Fruit fly (Drosophila melanogaster) whole organism, embryonic: Measurements from ENCODE around the gene CG13949.
A peak's percentile ranks its signal among the peaks of the same experiment; 100 is the strongest.

Experiments used
- BEAF-32 ChIP-seq: fragments of 200-800 bp; sonication (Bioruptor generic); optimal IDR thresholded peaks from 3 replicates; lab custom pipeline; 2017; ENCODE audit warnings: missing biosample characterization, missing genetic modification characterization, mild to moderate bottlenecking, moderate library complexity, missing genetic modification reagents
- Bgb ChIP-seq: fragments of 200-800 bp; sonication (Bioruptor generic); IDR thresholded peaks from 2 replicates; pipeline ENCODE4 v1.3.6; 2022; ENCODE audit warnings: missing biosample characterization, missing genetic modification characterization; ENCODE audit not compliant: partially characterized antibody
- CG10209 ChIP-seq: fragments of 200-800 bp; sonication (Bioruptor generic); optimal IDR thresholded peaks from 3 replicates; lab custom pipeline; 2017; ENCODE audit warnings: missing biosample characterization, mild to moderate bottlenecking, missing genetic modification characterization, missing genetic modification reagents
- CG10979 ChIP-seq: fragments of 200-800 bp; sonication (Bioruptor generic); optimal IDR thresholded peaks from 2 replicates; lab custom pipeline; 2018; ENCODE audit warnings: missing biosample characterization, mild to moderate bottlenecking, missing genetic modification characterization, moderate library complexity
- CG11093 ChIP-seq: fragments of 200-800 bp; sonication (Bioruptor generic); IDR thresholded peaks from 3 replicates; pipeline ENCODE4 v1.3.6; 2022; ENCODE audit warnings: missing biosample characterization, missing genetic modification characterization
- CG11398 ChIP-seq: fragments of 200-800 bp; sonication (Bioruptor generic); optimal IDR thresholded peaks from 2 replicates; lab custom pipeline; 2016; ENCODE audit warnings: missing biosample characterization, missing genetic modification characterization
- CG13296 ChIP-seq: fragments of 200-800 bp; sonication (Bioruptor generic); optimal IDR thresholded peaks from 3 replicates; lab custom pipeline; 2018; ENCODE audit warnings: missing biosample characterization, mild to moderate bottlenecking, missing genetic modification characterization
- CG14014 ChIP-seq: fragments of 200-800 bp; sonication (Bioruptor generic); IDR thresholded peaks from 2 replicates; pipeline ENCODE4 v1.3.6; 2022; ENCODE audit warnings: missing biosample characterization, missing genetic modification characterization
- CG15601 ChIP-seq: fragments of 200-800 bp; sonication (Bioruptor generic); optimal IDR thresholded peaks from 3 replicates; lab custom pipeline; 2019; ENCODE audit warnings: missing biosample characterization, mild to moderate bottlenecking, missing genetic modification characterization, moderate library complexity
- CG15696 ChIP-seq: fragments of 200-800 bp; sonication (Bioruptor generic); optimal IDR thresholded peaks from 2 replicates; lab custom pipeline; 2019; ENCODE audit warnings: missing biosample characterization, mild to moderate bottlenecking, missing genetic modification characterization, moderate library complexity
- CG34376 ChIP-seq: fragments of 200-800 bp; sonication (Bioruptor generic); optimal IDR thresholded peaks from 2 replicates; lab custom pipeline; 2018; ENCODE audit warnings: missing biosample characterization, mild to moderate bottlenecking, missing genetic modification characterization
- CG5245 ChIP-seq: fragments of 200-800 bp; sonication (Bioruptor generic); optimal IDR thresholded peaks from 3 replicates; lab custom pipeline; 2016; ENCODE audit warnings: missing biosample characterization, missing genetic modification characterization
- CG5953 ChIP-seq: fragments of 200-800 bp; sonication (Bioruptor generic); IDR thresholded peaks from 2 replicates; pipeline ENCODE4 v1.3.6; 2022; ENCODE audit warnings: missing biosample characterization, missing genetic modification characterization
- CG6689 ChIP-seq: fragments of 200-800 bp; sonication (Bioruptor generic); IDR thresholded peaks from 2 replicates; pipeline ENCODE4 v1.3.6; 2022; ENCODE audit warnings: missing biosample characterization, missing genetic modification characterization
- CG6765 ChIP-seq: fragments of 200-800 bp; sonication (Bioruptor generic); optimal IDR thresholded peaks from 3 replicates; lab custom pipeline; 2017; ENCODE audit warnings: missing biosample characterization, mild to moderate bottlenecking, missing genetic modification characterization
- CG6854 ChIP-seq: fragments of 200-800 bp; sonication (Bioruptor generic); optimal IDR thresholded peaks from 3 replicates; lab custom pipeline; 2017; ENCODE audit warnings: missing biosample characterization, mild to moderate bottlenecking, missing genetic modification characterization
- CG7786 ChIP-seq: fragments of 200-800 bp; sonication (Bioruptor generic); optimal IDR thresholded peaks from 2 replicates; lab custom pipeline; 2016; ENCODE audit warnings: missing biosample characterization, missing genetic modification characterization
- CG9797 ChIP-seq: fragments of 200-800 bp; sonication (Bioruptor generic); optimal IDR thresholded peaks from 3 replicates; lab custom pipeline; 2018; ENCODE audit warnings: missing biosample characterization, mild to moderate bottlenecking, missing genetic modification characterization
- CG9932 ChIP-seq: fragments of 200-800 bp; sonication (Bioruptor generic); IDR thresholded peaks from 2 replicates; pipeline ENCODE4 v1.3.6; 2022; ENCODE audit warnings: missing biosample characterization, missing genetic modification characterization
- Doc3 ChIP-seq: fragments of 200-800 bp; sonication (Bioruptor generic); IDR thresholded peaks from 3 replicates; pipeline ENCODE4 v1.3.6; 2022; ENCODE audit warnings: missing biosample characterization, missing genetic modification characterization; ENCODE audit not compliant: partially characterized antibody
- Ets97D ChIP-seq: fragments of 200-800 bp; sonication (Bioruptor generic); optimal IDR thresholded peaks from 3 replicates; lab custom pipeline; 2016; ENCODE audit warnings: missing biosample characterization, missing genetic modification characterization
- Fer1 ChIP-seq: fragments of 200-800 bp; sonication (Bioruptor generic); optimal IDR thresholded peaks from 2 replicates; lab custom pipeline; 2017; ENCODE audit warnings: missing biosample characterization, mild to moderate bottlenecking, missing genetic modification characterization
- Gsc ChIP-seq: fragments of 200-800 bp; sonication (Bioruptor generic); IDR thresholded peaks from 2 replicates; pipeline ENCODE4 v1.3.6; 2022; ENCODE audit warnings: missing biosample characterization, missing genetic modification characterization
- Hand ChIP-seq: fragments of 200-800 bp; sonication (Bioruptor generic); optimal IDR thresholded peaks from 2 replicates; lab custom pipeline; 2017; ENCODE audit warnings: mild to moderate bottlenecking, missing biosample characterization, missing genetic modification reagents, missing genetic modification characterization
- Hey ChIP-seq: fragments of 200-800 bp; sonication (Bioruptor generic); optimal IDR thresholded peaks from 3 replicates; lab custom pipeline; 2018; ENCODE audit warnings: missing biosample characterization, mild to moderate bottlenecking, missing genetic modification characterization
- Max ChIP-seq: fragments of 200-800 bp; sonication (Bioruptor generic); optimal IDR thresholded peaks from 2 replicates; lab custom pipeline; 2016; ENCODE audit warnings: missing biosample characterization, mild to moderate bottlenecking, missing genetic modification characterization
- Opbp ChIP-seq: fragments of 200-800 bp; sonication (Bioruptor generic); IDR thresholded peaks from 3 replicates; pipeline ENCODE4 v1.3.6; 2022; ENCODE audit warnings: missing biosample characterization, missing genetic modification characterization; ENCODE audit not compliant: partially characterized antibody
- Poxn ChIP-seq: fragments of 200-800 bp; sonication (Bioruptor generic); IDR thresholded peaks from 2 replicates; pipeline ENCODE4 v1.3.6; 2022; ENCODE audit warnings: missing biosample characterization, missing genetic modification characterization
- Scr ChIP-seq: fragments of 200-800 bp; sonication (Bioruptor generic); IDR thresholded peaks from 2 replicates; pipeline ENCODE4 v1.3.6; 2022; ENCODE audit warnings: missing biosample characterization, missing genetic modification characterization; ENCODE audit not compliant: partially characterized antibody
- Sin3A ChIP-seq: fragments of >200 bp; optimal IDR thresholded peaks from 2 replicates; lab custom pipeline; 2018
- Taf1 ChIP-seq: fragments of 200-800 bp; sonication (Bioruptor generic); IDR thresholded peaks from 2 replicates; pipeline ENCODE4 v1.3.6; 2022; ENCODE audit warnings: missing biosample characterization, missing genetic modification characterization
- ab ChIP-seq: fragments of 200-800 bp; sonication (Bioruptor generic); optimal IDR thresholded peaks from 2 replicates; lab custom pipeline; 2016; ENCODE audit warnings: missing biosample characterization, missing genetic modification characterization
- amos ChIP-seq: fragments of 200-800 bp; sonication (Bioruptor generic); IDR thresholded peaks from 2 replicates; pipeline ENCODE4 v1.3.6; 2022; ENCODE audit warnings: missing biosample characterization, missing genetic modification characterization; ENCODE audit not compliant: partially characterized antibody
- ap ChIP-seq: fragments of 200-800 bp; sonication (Bioruptor generic); IDR thresholded peaks from 2 replicates; pipeline ENCODE4 v1.3.6; 2022; ENCODE audit warnings: missing biosample characterization, missing genetic modification characterization
- gce ChIP-seq: fragments of 200-800 bp; sonication (Bioruptor generic); IDR thresholded peaks from 3 replicates; pipeline ENCODE4 v1.3.6; 2022; ENCODE audit warnings: missing biosample characterization, missing genetic modification characterization
- hb ChIP-seq: fragments of 200-800 bp; sonication (Bioruptor generic); IDR thresholded peaks from 3 replicates; pipeline ENCODE4 v1.3.6; 2022; ENCODE audit warnings: missing biosample characterization, missing genetic modification characterization; ENCODE audit not compliant: partially characterized antibody
- oc ChIP-seq: fragments of 200-800 bp; sonication (Bioruptor generic); optimal IDR thresholded peaks from 2 replicates; lab custom pipeline; 2018; ENCODE audit warnings: missing biosample characterization, mild to moderate bottlenecking, missing genetic modification characterization, moderate library complexity
- odd ChIP-seq: fragments of 200-800 bp; sonication (Bioruptor generic); optimal IDR thresholded peaks from 2 replicates; lab custom pipeline; 2017; ENCODE audit warnings: missing biosample characterization, mild to moderate bottlenecking, missing genetic modification characterization
- onecut ChIP-seq: fragments of 200-800 bp; sonication (Bioruptor generic); IDR thresholded peaks from 2 replicates; pipeline ENCODE4 v1.3.6; 2022; ENCODE audit warnings: missing biosample characterization, missing genetic modification characterization
- pb ChIP-seq: fragments of 200-800 bp; sonication (Bioruptor generic); optimal IDR thresholded peaks from 3 replicates; lab custom pipeline; 2016; ENCODE audit warnings: missing biosample characterization, missing genetic modification characterization
- row ChIP-seq: fragments of 200-800 bp; sonication (Bioruptor generic); IDR thresholded peaks from 3 replicates; pipeline ENCODE4 v1.3.6; 2022; ENCODE audit warnings: missing biosample characterization, missing genetic modification characterization
- sd ChIP-seq: fragments of 200-800 bp; sonication (Bioruptor generic); optimal IDR thresholded peaks from 3 replicates; lab custom pipeline; 2018; ENCODE audit warnings: missing biosample characterization, mild to moderate bottlenecking, missing genetic modification characterization, moderate library complexity
- shn ChIP-seq: fragments of 200-800 bp; sonication (Bioruptor generic); optimal IDR thresholded peaks from 3 replicates; lab custom pipeline; 2016; ENCODE audit warnings: missing biosample characterization, missing genetic modification characterization
- tin ChIP-seq: fragments of 200-800 bp; sonication (Bioruptor generic); optimal IDR thresholded peaks from 3 replicates; lab custom pipeline; 2016; ENCODE audit warnings: missing biosample characterization, missing genetic modification characterization
- trem ChIP-seq: fragments of 200-800 bp; optimal IDR thresholded peaks from 3 replicates; lab custom pipeline; 2019; ENCODE audit warnings: missing biosample characterization, mild to moderate bottlenecking, missing genetic modification characterization, moderate library complexity
- tup ChIP-seq: fragments of 200-800 bp; sonication (Bioruptor generic); optimal IDR thresholded peaks from 2 replicates; lab custom pipeline; 2016; ENCODE audit warnings: missing biosample characterization, mild to moderate bottlenecking, missing genetic modification characterization, moderate library complexity
- zen2 ChIP-seq: fragments of 200-800 bp; sonication (Bioruptor generic); IDR thresholded peaks from 3 replicates; pipeline ENCODE4 v1.3.6; 2022; ENCODE audit warnings: missing biosample characterization, missing genetic modification characterization; ENCODE audit not compliant: partially characterized antibody
- zfh2 ChIP-seq: fragments of 200-800 bp; sonication (Bioruptor generic); optimal IDR thresholded peaks from 2 replicates; lab custom pipeline; 2016; ENCODE audit warnings: missing biosample characterization, missing genetic modification characterization

Gene CG13949

dm6 chr2L:866950-867744, 12.0 kb downstream of the CG13949 start (continued):
- TF ChIP-seq Sin3A (lab: Kevin White, UChicago) (no peak), oc (tag; lab: Kevin White, UChicago) (peak; percentile 89), Ets97D (GFP tag; lab: Kevin White, UChicago) (peak; percentile 69), Bgb (GFP tag; lab: Robert Waterston, UW) (peak; percentile 35; the same call in 1 of the 2 replicates), CG14014 (GFP tag; lab: Robert Waterston, UW) (peak; percentile 97), amos (0 out of 2 replicates have a peak, but pooled peaks have one; percentile 14), BEAF-32 (GFP tag; lab: Kevin White, UChicago) (no peak), shn (GFP tag; lab: Kevin White, UChicago) (peak; percentile 75), CG10209 (peak; percentile 91), CG6689 (GFP tag; lab: Robert Waterston, UW) (peak; percentile 93), Max (peak; percentile 89), CG11398 (peak; percentile 80), Poxn (peak; percentile 80), Hey (tag; lab: Kevin White, UChicago) (peak; percentile 73), tin (GFP tag; lab: Kevin White, UChicago) (peak; percentile 93), Gsc (GFP tag; lab: Robert Waterston, UW) (peak; percentile 83), hb (GFP tag; lab: Robert Waterston, UW) (no peak), CG6765 (GFP tag; lab: Kevin White, UChicago) (peak; percentile 81), trem (tag; lab: Kevin White, UChicago) (peak; percentile 62), row (GFP tag; lab: Robert Waterston, UW) (peak; percentile 95), CG9932 (GFP tag; lab: Robert Waterston, UW) (peak; percentile 97), CG5245 (GFP tag; lab: Kevin White, UChicago) (peak; percentile 90), CG15696 (tag; lab: Kevin White, UChicago) (peak; percentile 89), ap (GFP tag; lab: Robert Waterston, UW) (peak; percentile 91), Taf1 (GFP tag; lab: Robert Waterston, UW) (peak; percentile 91), odd (GFP tag; lab: Kevin White, UChicago) (peak; percentile 78), CG10979 (tag; lab: Kevin White, UChicago) (peak; percentile 86), gce (peak; percentile 92; the same call in 2 of the 3 replicates), Opbp (peak; percentile 55; the same call in 2 of the 3 replicates), ab (GFP tag; lab: Kevin White, UChicago) (peak; percentile 72), CG15601 (tag; lab: Kevin White, UChicago) (peak; percentile 89), Doc3 (no peak), pb (GFP tag; lab: Kevin White, UChicago) (peak; percentile 54), Fer1 (GFP tag; lab: Kevin White, UChicago) (peak; percentile 92), CG6854 (GFP tag; lab: Kevin White, UChicago) (peak; percentile 78), CG13296 (peak; percentile 93), CG5953 (peak; percentile 87), onecut (GFP tag; lab: Robert Waterston, UW) (peak; percentile 94), Hand (GFP tag; lab: Kevin White, UChicago) (peak; percentile 77), sd (peak; percentile 99), CG11093 (GFP tag; lab: Robert Waterston, UW) (peak; percentile 94), Scr (GFP tag; lab: Robert Waterston, UW) (0 out of 2 replicates have a peak, but pooled peaks have one; percentile 15), zfh2 (GFP tag; lab: Kevin White, UChicago) (peak; percentile 88), CG9797 (GFP tag; lab: Kevin White, UChicago) (peak; percentile 7), CG34376 (peak; percentile 85), tup (GFP tag; lab: Kevin White, UChicago) (peak; percentile 85), zen2 (no peak), CG7786 (GFP tag; lab: Kevin White, UChicago) (peak; percentile 88)
